Worm (Caenorhabditis elegans) whole organism, mixed stage, embryonic: ENCODE results near the gene pgp-1.

Experiments
- M03D4.4 ChIP-seq: sonication (generic microtip); optimal IDR thresholded peaks from 2 replicates; lab custom pipeline; 2017; ENCODE audit warnings: mild to moderate bottlenecking, missing genetic modification characterization, missing compliant biosample characterization
- bed-3 ChIP-seq: fragments of 200-800 bp; sonication (Bioruptor generic); optimal IDR thresholded peaks from 3 replicates; lab custom pipeline; 2018; ENCODE audit warnings: mild to moderate bottlenecking, missing genetic modification characterization, moderate library complexity, missing compliant biosample characterization
- blmp-1 ChIP-seq: fragments of 150-350 bp; optimal IDR thresholded peaks from 2 replicates; lab custom pipeline; 2014; ENCODE audit warnings: missing biosample characterization, missing genetic modification characterization
- ceh-39 ChIP-seq: fragments of 150-350 bp; optimal IDR thresholded peaks from 2 replicates; lab custom pipeline; 2014; ENCODE audit warnings: missing biosample characterization, missing genetic modification characterization
- ceh-83 ChIP-seq: fragments of 200-800 bp; sonication (Bioruptor generic); optimal IDR thresholded peaks from 2 replicates; lab custom pipeline; 2018; ENCODE audit warnings: mild to moderate bottlenecking, missing genetic modification characterization, missing compliant biosample characterization
- ces-1 ChIP-seq: fragments of 150-350 bp; optimal IDR thresholded peaks from 2 replicates; lab custom pipeline; 2014; ENCODE audit warnings: missing biosample characterization, missing genetic modification reagents, missing genetic modification characterization
- cnd-1 ChIP-seq: fragments of 200-800 bp; sonication (Bioruptor generic); optimal IDR thresholded peaks from 2 replicates; lab custom pipeline; 2018; ENCODE audit warnings: mild to moderate bottlenecking, missing genetic modification characterization, missing compliant biosample characterization
- drap-1 ChIP-seq: fragments of 200-800 bp; sonication (Bioruptor generic); optimal IDR thresholded peaks from 3 replicates; lab custom pipeline; 2018; ENCODE audit warnings: mild to moderate bottlenecking, missing genetic modification characterization, missing compliant biosample characterization
- elt-1 ChIP-seq: sonication (generic microtip); optimal IDR thresholded peaks from 2 replicates; lab custom pipeline; 2017; ENCODE audit warnings: missing genetic modification characterization, mild to moderate bottlenecking, missing compliant biosample characterization, antibody characterized with exemption, moderate library complexity, borderline replicate concordance; ENCODE audit not compliant: insufficient read depth
- elt-3 ChIP-seq: fragments of 150-350 bp; optimal IDR thresholded peaks from 2 replicates; lab custom pipeline; 2014; ENCODE audit warnings: missing biosample characterization, missing genetic modification characterization
- flh-1 ChIP-seq: fragments of 200-800 bp; sonication (Bioruptor generic); optimal IDR thresholded peaks from 2 replicates; lab custom pipeline; 2018; ENCODE audit warnings: mild to moderate bottlenecking, missing genetic modification characterization, moderate library complexity, missing compliant biosample characterization
- ham-2 ChIP-seq: fragments of 200-800 bp; sonication (Bioruptor generic); optimal IDR thresholded peaks from 2 replicates; lab custom pipeline; 2018; ENCODE audit warnings: mild to moderate bottlenecking, missing genetic modification characterization, missing compliant biosample characterization
- hlh-1 ChIP-seq: fragments of 150-350 bp; optimal IDR thresholded peaks from 2 replicates; lab custom pipeline; 2014; ENCODE audit warnings: missing biosample characterization, missing genetic modification reagents, missing genetic modification characterization
- lin-13 ChIP-seq: fragments of 150-350 bp; optimal IDR thresholded peaks from 2 replicates; lab custom pipeline; 2014; ENCODE audit warnings: missing biosample characterization, missing genetic modification characterization
- lin-32 ChIP-seq: fragments of 200-800 bp; sonication (Bioruptor generic); optimal IDR thresholded peaks from 2 replicates; lab custom pipeline; 2018; ENCODE audit warnings: mild to moderate bottlenecking, missing genetic modification characterization, missing compliant biosample characterization
- lsy-2 ChIP-seq: fragments of 150-350 bp; optimal IDR thresholded peaks from 2 replicates; lab custom pipeline; 2014; ENCODE audit warnings: missing biosample characterization, missing genetic modification characterization
- mab-5 ChIP-seq: fragments of 150-350 bp; optimal IDR thresholded peaks from 2 replicates; lab custom pipeline; 2014; ENCODE audit warnings: missing biosample characterization, missing genetic modification characterization
- mep-1 ChIP-seq: fragments of 150-350 bp; optimal IDR thresholded peaks from 2 replicates; lab custom pipeline; 2017; ENCODE audit warnings: missing biosample characterization, missing genetic modification reagents, missing genetic modification characterization, inconsistent platforms
- mls-2 ChIP-seq: sonication (generic microtip); optimal IDR thresholded peaks from 2 replicates; lab custom pipeline; 2016; ENCODE audit warnings: mild to moderate bottlenecking, missing genetic modification characterization, moderate library complexity, missing compliant biosample characterization
- nhr-12 ChIP-seq: fragments of 150-350 bp; optimal IDR thresholded peaks from 2 replicates; lab custom pipeline; 2014; ENCODE audit warnings: missing biosample characterization, missing genetic modification characterization
- nhr-2 ChIP-seq: fragments of 150-350 bp; optimal IDR thresholded peaks from 2 replicates; lab custom pipeline; 2014; ENCODE audit warnings: missing biosample characterization, missing genetic modification characterization
- nhr-237 ChIP-seq: fragments of 150-350 bp; optimal IDR thresholded peaks from 2 replicates; lab custom pipeline; 2014; ENCODE audit warnings: missing biosample characterization, missing genetic modification characterization
- nhr-28 ChIP-seq: fragments of 150-350 bp; optimal IDR thresholded peaks from 2 replicates; lab custom pipeline; 2014; ENCODE audit warnings: missing biosample characterization, missing genetic modification characterization
- nhr-76 ChIP-seq: sonication (generic microtip); optimal IDR thresholded peaks from 2 replicates; lab custom pipeline; 2017; ENCODE audit warnings: missing biosample characterization, missing genetic modification characterization
- pha-4 ChIP-seq: fragments of 150-350 bp; optimal IDR thresholded peaks from 2 replicates; lab custom pipeline; 2018; ENCODE audit warnings: missing biosample characterization, missing genetic modification reagents, missing genetic modification characterization
- sem-2 ChIP-seq: fragments of 200-800 bp; sonication (Bioruptor generic); optimal IDR thresholded peaks from 2 replicates; lab custom pipeline; 2018; ENCODE audit warnings: mild to moderate bottlenecking, missing genetic modification characterization, missing compliant biosample characterization
- snpc-4 ChIP-seq: fragments of 150-350 bp; optimal IDR thresholded peaks from 2 replicates; lab custom pipeline; 2014; ENCODE audit warnings: missing biosample characterization, missing genetic modification characterization
- sptf-1 ChIP-seq: sonication (generic microtip); optimal IDR thresholded peaks from 2 replicates; lab custom pipeline; 2017; ENCODE audit warnings: mild to moderate bottlenecking, missing genetic modification characterization, moderate library complexity, missing compliant biosample characterization
- tbx-8 ChIP-seq: fragments of 200-800 bp; sonication (Bioruptor generic); optimal IDR thresholded peaks from 2 replicates; lab custom pipeline; 2018; ENCODE audit warnings: mild to moderate bottlenecking, missing genetic modification characterization, moderate library complexity, missing compliant biosample characterization
- unc-120 ChIP-seq: sonication (generic microtip); optimal IDR thresholded peaks from 2 replicates; lab custom pipeline; 2017; ENCODE audit warnings: missing genetic modification characterization, missing compliant biosample characterization; ENCODE audit not compliant: poor library complexity, severe bottlenecking
- unc-39 ChIP-seq: fragments of 150-350 bp; optimal IDR thresholded peaks from 2 replicates; lab custom pipeline; 2014; ENCODE audit warnings: missing biosample characterization, missing genetic modification characterization
- unc-62 ChIP-seq: fragments of 150-350 bp; optimal IDR thresholded peaks from 2 replicates; lab custom pipeline; 2014; ENCODE audit warnings: missing biosample characterization, missing genetic modification reagents, missing genetic modification characterization
- zip-8 ChIP-seq: fragments of 150-350 bp; optimal IDR thresholded peaks from 2 replicates; lab custom pipeline; 2014; ENCODE audit warnings: missing biosample characterization, missing genetic modification characterization
- ztf-11 ChIP-seq: fragments of 150-350 bp; optimal IDR thresholded peaks from 2 replicates; lab custom pipeline; 2014; ENCODE audit warnings: missing biosample characterization, missing genetic modification characterization

Gene pgp-1

ce11 chrIV:12637340-12637739 is 38.4 kb upstream of the pgp-1 start:
- TF ChIP-seq mls-2 (tag; lab: Kevin White, UChicago): no peak
- TF ChIP-seq pha-4 (tag; lab: Kevin White, UChicago): no peak
- TF ChIP-seq ham-2 (GFP tag; lab: Kevin White, UChicago): no peak
- no peak for TF ChIP-seq nhr-237 (tag; lab: Kevin White, UChicago)
- no peak for TF ChIP-seq nhr-12 (tag; lab: Kevin White, UChicago)
- no peak for TF ChIP-seq nhr-28 (tag; lab: Kevin White, UChicago)
- TF ChIP-seq nhr-76 (tag; lab: Kevin White, UChicago): no peak
- TF ChIP-seq lsy-2 (tag; lab: Kevin White, UChicago): no peak
- TF ChIP-seq ces-1 (GFP tag; lab: Kevin White, UChicago): no peak
- no peak for TF ChIP-seq elt-1
- TF ChIP-seq mab-5 (tag; lab: Kevin White, UChicago): peak; percentile 72
- TF ChIP-seq zip-8 (tag; lab: Kevin White, UChicago): no peak
- no peak for TF ChIP-seq tbx-8 (GFP tag; lab: Kevin White, UChicago)
- TF ChIP-seq ceh-83 (GFP tag; lab: Kevin White, UChicago): no peak
- TF ChIP-seq ceh-39 (tag; lab: Kevin White, UChicago): no peak
- TF ChIP-seq elt-3 (tag; lab: Kevin White, UChicago): no peak
- no peak for TF ChIP-seq drap-1
- no peak for TF ChIP-seq sem-2 (GFP tag; lab: Kevin White, UChicago)
- TF ChIP-seq hlh-1: peak; percentile 99
- peak; percentile 27 for TF ChIP-seq mep-1 (tag; lab: Kevin White, UChicago)
- TF ChIP-seq ztf-11 (tag; lab: Kevin White, UChicago): no peak
- no peak for TF ChIP-seq bed-3 (GFP tag; lab: Kevin White, UChicago)
- TF ChIP-seq M03D4.4 (tag; lab: Kevin White, UChicago): no peak
- TF ChIP-seq cnd-1 (tag; lab: Kevin White, UChicago): no peak
- TF ChIP-seq snpc-4 (tag; lab: Kevin White, UChicago): no peak
- TF ChIP-seq nhr-2 (tag; lab: Kevin White, UChicago): no peak
- TF ChIP-seq lin-13 (tag; lab: Kevin White, UChicago): no peak
- no peak for TF ChIP-seq blmp-1 (tag; lab: Kevin White, UChicago)
- no peak for TF ChIP-seq lin-32 (GFP tag; lab: Kevin White, UChicago)
- TF ChIP-seq flh-1: no peak
- TF ChIP-seq unc-120 (tag; lab: Kevin White, UChicago): peak; percentile 86
- TF ChIP-seq sptf-1 (tag; lab: Kevin White, UChicago): no peak
- peak; percentile 98 for TF ChIP-seq unc-62

- TF ChIP-seq nhr-76 (tag; lab: Kevin White, UChicago) (no peak), nhr-237 (tag; lab: Kevin White, UChicago) (no peak), blmp-1 (tag; lab: Kevin White, UChicago) (no peak), ces-1 (GFP tag; lab: Kevin White, UChicago) (no peak), unc-120 (tag; lab: Kevin White, UChicago) (peak; percentile 19), lsy-2 (tag; lab: Kevin White, UChicago) (no peak), nhr-28 (tag; lab: Kevin White, UChicago) (no peak), ceh-39 (tag; lab: Kevin White, UChicago) (no peak), ham-2 (GFP tag; lab: Kevin White, UChicago) (peak; percentile 26), hlh-1 (no peak), pha-4 (tag; lab: Kevin White, UChicago) (peak; percentile 10), mep-1 (tag; lab: Kevin White, UChicago) (no peak), unc-62 (peak; percentile 29), sptf-1 (tag; lab: Kevin White, UChicago) (no peak), cnd-1 (tag; lab: Kevin White, UChicago) (no peak), elt-3 (tag; lab: Kevin White, UChicago) (no peak), tbx-8 (GFP tag; lab: Kevin White, UChicago) (no peak)
These were observed 34.9 kb upstream of the pgp-1 start for ce11 chrIV:12633825-12634224.

ce11 chrIV:12632430-12632829 is 33.5 kb upstream of the pgp-1 start:
- TF ChIP-seq flh-1 (no peak), ces-1 (GFP tag; lab: Kevin White, UChicago) (peak; percentile 64), drap-1 (no peak)

ce11 chrIV:12630922-12631321 is 32.0 kb upstream of the pgp-1 start, which contains the start of gene ark-1:
Gene ark-1 (minus strand): TSS chrIV:12631022.
- TF ChIP-seq pha-4 (tag; lab: Kevin White, UChicago) (no peak), mep-1 (tag; lab: Kevin White, UChicago) (no peak), sptf-1 (tag; lab: Kevin White, UChicago) (no peak), nhr-28 (tag; lab: Kevin White, UChicago) (no peak), unc-39 (tag; lab: Kevin White, UChicago) (no peak), cnd-1 (tag; lab: Kevin White, UChicago) (no peak), ztf-11 (tag; lab: Kevin White, UChicago) (no peak), ceh-39 (tag; lab: Kevin White, UChicago) (no peak)
